Worm (Caenorhabditis elegans) whole organism, L4 larva: ENCODE results near the gene adh-5.

Experiments
- F26F4.8 ChIP-seq: fragments of 200-800 bp; sonication (Bioruptor generic); conservative IDR thresholded peaks from 2 replicates; pipeline ENCODE4 v1.3.6; 2022; ENCODE audit warnings: missing genetic modification characterization, missing compliant biosample characterization
- F44E2.7 ChIP-seq: fragments of 200-800 bp; sonication (Bioruptor generic); IDR thresholded peaks from 2 replicates; pipeline ENCODE4 v2.1.2; 2022; ENCODE audit warnings: missing genetic modification characterization, missing compliant biosample characterization
- F49E8.2 ChIP-seq: sonication (generic microtip); optimal IDR thresholded peaks from 2 replicates; lab custom pipeline; 2016; ENCODE audit warnings: missing compliant biosample characterization, mild to moderate bottlenecking, missing genetic modification characterization, borderline replicate concordance
- T20F7.1 ChIP-seq: fragments of 200-800 bp; sonication (Bioruptor generic); optimal IDR thresholded peaks from 2 replicates; lab custom pipeline; 2018; ENCODE audit warnings: mild to moderate bottlenecking, missing genetic modification characterization, missing compliant biosample characterization
- T26A8.4 ChIP-seq: fragments of 200-800 bp; sonication (Bioruptor generic); IDR thresholded peaks from 2 replicates; pipeline ENCODE4 v1.3.6; 2022; ENCODE audit warnings: missing genetic modification characterization, missing compliant biosample characterization
- ZK546.5 ChIP-seq, 2 experiments: sonication (generic microtip); optimal IDR thresholded peaks; 2 replicates each; lab custom pipeline; 2017; ENCODE audit warnings: missing biosample characterization in 2 of 2, missing genetic modification characterization in 2 of 2
- ama-1 ChIP-seq: fragments of 150-350 bp; optimal IDR thresholded peaks from 2 replicates; lab custom pipeline; 2014; ENCODE audit warnings: inconsistent platforms, mixed read lengths
- ceh-20 ChIP-seq: fragments of 200-800 bp; sonication (Bioruptor generic); IDR thresholded peaks from 2 replicates; pipeline ENCODE4 v1.3.6; 2022; ENCODE audit warnings: missing genetic modification reagents, missing genetic modification characterization, missing compliant biosample characterization
- ceh-32 ChIP-seq: sonication (generic microtip); optimal IDR thresholded peaks from 2 replicates; lab custom pipeline; 2016; ENCODE audit warnings: mild to moderate bottlenecking, missing genetic modification characterization, missing compliant biosample characterization; ENCODE audit not compliant: poor library complexity
- ceh-44 ChIP-seq: fragments of 200-800 bp; sonication (Bioruptor generic); IDR thresholded peaks from 2 replicates; pipeline ENCODE4 v1.3.6; 2022; ENCODE audit warnings: missing genetic modification reagents, missing genetic modification characterization, missing compliant biosample characterization
- ceh-82 ChIP-seq: sonication (generic microtip); optimal IDR thresholded peaks from 2 replicates; lab custom pipeline; 2017; ENCODE audit warnings: missing biosample characterization, missing genetic modification characterization
- ctbp-1 ChIP-seq: fragments of 200-800 bp; sonication (Bioruptor generic); IDR thresholded peaks from 2 replicates; pipeline ENCODE4 v1.3.6; 2022; ENCODE audit warnings: missing genetic modification reagents, missing genetic modification characterization, missing compliant biosample characterization
- dmd-6 ChIP-seq: fragments of 200-800 bp; sonication (Bioruptor generic); IDR thresholded peaks from 2 replicates; pipeline ENCODE4 v1.3.6; 2022; ENCODE audit warnings: missing genetic modification reagents, missing genetic modification characterization, missing compliant biosample characterization
- fkh-10 ChIP-seq: fragments of 150-350 bp; optimal IDR thresholded peaks from 2 replicates; lab custom pipeline; 2014; ENCODE audit warnings: missing biosample characterization, missing genetic modification reagents, missing genetic modification characterization
- fos-1 ChIP-seq: fragments of 150-350 bp; optimal IDR thresholded peaks from 2 replicates; lab custom pipeline; 2014; ENCODE audit warnings: missing biosample characterization, missing genetic modification characterization
- lim-7 ChIP-seq: fragments of 200-800 bp; sonication (Bioruptor generic); IDR thresholded peaks from 2 replicates; pipeline ENCODE4 v1.3.6; 2022; ENCODE audit warnings: missing genetic modification characterization, missing compliant biosample characterization
- lin-1 ChIP-seq: fragments of 200-800 bp; sonication (Bioruptor generic); IDR thresholded peaks from 2 replicates; pipeline ENCODE4 v1.3.6; 2022; ENCODE audit warnings: missing genetic modification reagents, missing genetic modification characterization, missing compliant biosample characterization
- lin-29 ChIP-seq: fragments of 200-800 bp; sonication (Bioruptor generic); IDR thresholded peaks from 2 replicates; pipeline ENCODE4 v1.3.6; 2022; ENCODE audit warnings: missing genetic modification reagents, missing genetic modification characterization, missing compliant biosample characterization
- lir-3 ChIP-seq: sonication (generic microtip); optimal IDR thresholded peaks from 2 replicates; lab custom pipeline; 2016; ENCODE audit warnings: mild to moderate bottlenecking, missing genetic modification characterization, missing compliant biosample characterization
- lsy-2 ChIP-seq, 2 experiments: fragments of 150-350 bp in 1 of 2; sonication (generic microtip) in 1 of 2; optimal IDR thresholded peaks; 2 replicates each; lab custom pipeline; 2014 to 2017; ENCODE audit warnings: missing biosample characterization in 2 of 2, missing genetic modification characterization in 2 of 2
- mdl-1 ChIP-seq, 2 experiments: fragments of 150-350 bp in 1 of 2; sonication (generic microtip) in 1 of 2; optimal IDR thresholded peaks; 2 replicates each; lab custom pipeline; 2014 to 2017; ENCODE audit warnings: missing biosample characterization in 2 of 2, missing genetic modification characterization in 2 of 2
- mes-2 ChIP-seq: sonication (generic microtip); optimal IDR thresholded peaks from 2 replicates; lab custom pipeline; 2016; ENCODE audit warnings: missing genotype, mild to moderate bottlenecking, missing genetic modification characterization, missing compliant biosample characterization; ENCODE audit not compliant: poor library complexity, severe bottlenecking
- nhr-102 ChIP-seq: sonication (generic microtip); optimal IDR thresholded peaks from 2 replicates; lab custom pipeline; 2016; ENCODE audit warnings: mild to moderate bottlenecking, missing genetic modification characterization, moderate library complexity, missing compliant biosample characterization
- nhr-11 ChIP-seq: fragments of 150-350 bp; optimal IDR thresholded peaks from 2 replicates; lab custom pipeline; 2014; ENCODE audit warnings: missing biosample characterization, missing genetic modification characterization
- nhr-111 ChIP-seq: fragments of 200-800 bp; sonication (Bioruptor generic); optimal IDR thresholded peaks from 2 replicates; lab custom pipeline; 2018; ENCODE audit warnings: mild to moderate bottlenecking, missing genetic modification characterization, missing compliant biosample characterization
- nhr-237 ChIP-seq: sonication (generic microtip); optimal IDR thresholded peaks from 2 replicates; lab custom pipeline; 2017; ENCODE audit warnings: missing biosample characterization, missing genetic modification characterization
- nhr-25 ChIP-seq: sonication (generic microtip); optimal IDR thresholded peaks from 2 replicates; lab custom pipeline; 2017; ENCODE audit warnings: missing genetic modification characterization, mild to moderate bottlenecking, missing compliant biosample characterization, antibody characterized with exemption, moderate library complexity, borderline replicate concordance; ENCODE audit not compliant: insufficient read depth
- nhr-42 ChIP-seq: fragments of 200-800 bp; sonication (Bioruptor generic); IDR thresholded peaks from 2 replicates; pipeline ENCODE4 v1.3.6; 2022; ENCODE audit warnings: missing genetic modification characterization, missing compliant biosample characterization
- nhr-76 ChIP-seq: fragments of 150-350 bp; optimal IDR thresholded peaks from 2 replicates; lab custom pipeline; 2014; ENCODE audit warnings: missing biosample characterization, missing genetic modification characterization
- skn-1 ChIP-seq: fragments of 150-350 bp; optimal IDR thresholded peaks from 2 replicates; lab custom pipeline; 2014; ENCODE audit warnings: missing biosample characterization, missing genetic modification characterization
- snpc-4 ChIP-seq: fragments of 150-350 bp; optimal IDR thresholded peaks from 2 replicates; lab custom pipeline; 2014; ENCODE audit warnings: missing biosample characterization, missing genetic modification characterization
- spr-3 ChIP-seq: fragments of 200-800 bp; sonication (Bioruptor generic); optimal IDR thresholded peaks from 2 replicates; lab custom pipeline; 2018; ENCODE audit warnings: mild to moderate bottlenecking, missing genetic modification characterization, missing compliant biosample characterization
- tra-1 ChIP-seq: fragments of 200-800 bp; sonication (Bioruptor generic); IDR thresholded peaks from 2 replicates; pipeline ENCODE4 v1.3.6; 2022; ENCODE audit warnings: missing genetic modification reagents, missing genetic modification characterization, missing compliant biosample characterization
- unc-39 ChIP-seq: sonication (generic microtip); optimal IDR thresholded peaks from 2 replicates; lab custom pipeline; 2017; ENCODE audit warnings: missing biosample characterization, missing genetic modification characterization
- unc-62 ChIP-seq, 3 experiments: fragments of 150-350 bp in 1 of 3; sonication (generic microtip); optimal IDR thresholded peaks in 2 of 3; peaks in 1 of 3; 1 replicate in 1 of 3; 2 replicates in 2 of 3; lab custom pipeline; 2014 to 2017; ENCODE audit warnings: missing biosample characterization in 3 of 3, missing genetic modification characterization in 3 of 3, missing genetic modification reagents in 3 of 3, missing genotype in 1 of 3
- zag-1 ChIP-seq: fragments of 150-350 bp; optimal IDR thresholded peaks from 2 replicates; lab custom pipeline; 2014; ENCODE audit warnings: missing biosample characterization, missing genetic modification characterization
- zip-11 ChIP-seq: fragments of 200-800 bp; sonication (Bioruptor generic); IDR thresholded peaks from 2 replicates; pipeline ENCODE4 v1.3.6; 2022; ENCODE audit warnings: missing genetic modification characterization, missing compliant biosample characterization
- zip-2 ChIP-seq: fragments of 150-350 bp; optimal IDR thresholded peaks from 2 replicates; lab custom pipeline; 2014; ENCODE audit warnings: missing biosample characterization, missing genetic modification characterization
- ztf-7 ChIP-seq: fragments of 150-350 bp; optimal IDR thresholded peaks from 2 replicates; lab custom pipeline; 2014; ENCODE audit warnings: missing biosample characterization, missing genetic modification characterization

The adh-5 gene

ce11 chrV:911474-911873 lies at the start of gene adh-5:
Gene adh-5, plus strand, starts transcription at chrV:911774.
- TF ChIP-seq lin-29 (GFP tag; lab: Robert Waterston, UW) (no peak), zip-2 (no peak), snpc-4 (tag; lab: Kevin White, UChicago) (no peak), ztf-7 (tag; lab: Kevin White, UChicago) (no peak), nhr-42 (GFP tag; lab: Robert Waterston, UW) (no peak), skn-1 (tag; lab: Kevin White, UChicago) (no peak), nhr-11 (no peak), F49E8.2 (tag; lab: Kevin White, UChicago) (no peak), zag-1 (tag; lab: Kevin White, UChicago) (no peak), lir-3 (no peak), mdl-1 (tag; optimal IDR thresholded peaks at IDR 0.05; lab: Kevin White, UChicago) (no peak), ceh-20 (GFP tag; lab: Robert Waterston, UW) (no peak), T20F7.1 (GFP tag; lab: Kevin White, UChicago) (no peak), ama-1 (lab: Kevin White, UChicago) (no peak), unc-62 (GFP tag; optimal IDR thresholded peaks at IDR 0.05 in 1 of 2; lab: Kevin White, UChicago) (no peak), unc-62 (tag; optimal IDR thresholded peaks at IDR 0.05; lab: Kevin White, UChicago) (no peak), nhr-237 (no peak)
- TF ChIP-seq, all 104 proteins: peak for 0

DNA sequence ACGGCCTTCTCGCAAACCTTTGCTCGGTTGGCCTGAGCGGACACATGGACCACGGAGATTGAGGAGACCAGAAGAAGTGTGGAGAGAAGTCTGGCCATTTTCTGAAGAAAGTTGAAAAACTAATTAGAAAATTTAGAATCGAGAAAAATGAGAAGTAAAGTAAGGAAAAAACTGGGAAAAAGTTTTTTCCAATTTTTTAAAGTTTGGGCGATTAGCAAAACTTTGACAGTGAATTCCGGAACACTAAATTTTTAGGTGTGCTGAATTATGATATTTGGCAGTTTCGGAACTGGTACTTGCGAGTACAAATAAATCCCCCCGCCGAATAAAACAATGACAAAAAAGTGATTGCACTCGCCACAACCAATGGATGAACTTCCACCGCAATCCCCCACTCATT lies 44.8 kb upstream of the adh-5 start, which contains the start of gene T02B11.3:
T02B11.3 (minus strand) TSS at position 101 of the 400 bp plus-strand sequence.
- TF ChIP-seq fos-1 (tag; lab: Kevin White, UChicago) (no peak), zip-11 (GFP tag; lab: Robert Waterston, UW) (no peak)

- no peak for TF ChIP-seq lim-7 (GFP tag; lab: Robert Waterston, UW)
- TF ChIP-seq nhr-25 (tag; lab: Kevin White, UChicago) = no peak
- TF ChIP-seq dmd-6 = no peak
- no peak for TF ChIP-seq F44E2.7 (GFP tag; lab: Robert Waterston, UW)
- no peak for TF ChIP-seq lin-1 (GFP tag; lab: Robert Waterston, UW)
- TF ChIP-seq nhr-111 = no peak
- TF ChIP-seq spr-3 (GFP tag; lab: Kevin White, UChicago) = no peak
- TF ChIP-seq ceh-32 (tag; lab: Kevin White, UChicago) = no peak
- TF ChIP-seq mdl-1 (tag; optimal IDR thresholded peaks at IDR 0.05; lab: Kevin White, UChicago) = no peak
- no peak for TF ChIP-seq ceh-20 (GFP tag; lab: Robert Waterston, UW)
- TF ChIP-seq unc-39 (tag; lab: Kevin White, UChicago) = no peak
- no peak for TF ChIP-seq fkh-10
- TF ChIP-seq mes-2 (tag; lab: Kevin White, UChicago) = no peak
- TF ChIP-seq ctbp-1 (GFP tag; lab: Robert Waterston, UW) = no peak
- no peak for TF ChIP-seq T26A8.4 (GFP tag; lab: Robert Waterston, UW)
- TF ChIP-seq ceh-82 (tag; lab: Kevin White, UChicago) = no peak
- no peak for TF ChIP-seq ceh-44 (GFP tag; lab: Robert Waterston, UW)
- no peak for TF ChIP-seq nhr-76 (tag; lab: Kevin White, UChicago)
- TF ChIP-seq, all 104 proteins: peak for 0
These were observed 40.5 kb upstream of the adh-5 start, which contains the start of gene T02B11.4 for ce11 chrV:871029-871428. Gene T02B11.4, minus strand, starts transcription at chrV:871129.

- TF ChIP-seq nhr-102 (tag; lab: Kevin White, UChicago) (no peak), ZK546.5 (tag; optimal IDR thresholded peaks at IDR 0.05; lab: Kevin White, UChicago) (no peak), F26F4.8 (GFP tag; lab: Robert Waterston, UW) (no peak), tra-1 (no peak), zip-2 (no peak), mes-2 (tag; lab: Kevin White, UChicago) (no peak), fkh-10 (no peak), lsy-2 (tag; optimal IDR thresholded peaks at IDR 0.05; lab: Kevin White, UChicago) (no peak)
These were observed 35.6 kb upstream of the adh-5 start, which contains the start of gene T02B11.9 for ce11 chrV:875945-876344. Gene T02B11.9, plus strand, starts transcription at chrV:876245.
